Worm (Caenorhabditis elegans): Measurements from ENCODE around the gene C31B8.16.

DNA sequence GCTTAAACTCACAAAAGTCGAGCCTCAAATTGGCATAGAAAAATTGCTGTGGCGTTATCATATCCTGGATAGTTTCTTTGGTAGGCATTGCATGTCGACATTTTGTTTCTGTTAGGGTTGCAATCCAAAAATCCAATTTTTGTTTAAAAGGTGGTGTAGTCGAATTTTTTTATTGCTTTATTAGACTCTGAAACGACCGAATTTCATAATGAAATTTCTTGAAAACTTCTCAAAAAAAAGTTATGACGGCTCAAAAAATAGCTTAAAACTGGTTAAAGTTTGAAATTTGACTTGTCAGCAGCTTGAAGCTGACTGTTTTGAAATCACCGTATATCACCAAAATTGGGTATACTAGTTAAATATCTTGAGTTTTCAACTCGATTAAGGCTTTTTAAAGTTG, 11.6 kb downstream of the C31B8.16 start, which contains the start of gene srw-143:
- TF ChIP-seq klf-2 (GFP tag; conservative IDR thresholded peaks at IDR 0.05) = no peak
- no peak for TF ChIP-seq flt-1 (GFP tag; IDR thresholded peaks at IDR 0.05)

Data from whole organism, midembryonic.